Fruit fly (Drosophila melanogaster) whole organism, embryonic: Measurements from ENCODE around the gene Sfp93F.
A peak's percentile ranks its signal among the peaks of the same experiment; 100 is the strongest.

Experiments used
- ATbp ChIP-seq: fragments of 200-800 bp; sonication (Bioruptor generic); optimal IDR thresholded peaks from 2 replicates; lab custom pipeline; 2017; ENCODE audit warnings: missing biosample characterization, mild to moderate bottlenecking, missing genetic modification characterization, missing genetic modification reagents
- Atf-2 ChIP-seq: fragments of 200-800 bp; sonication (Bioruptor generic); optimal IDR thresholded peaks from 2 replicates; lab custom pipeline; 2016; ENCODE audit warnings: missing biosample characterization, missing genetic modification characterization
- Atf6 ChIP-seq: fragments of 200-800 bp; sonication (Bioruptor generic); IDR thresholded peaks from 2 replicates; pipeline ENCODE4 v1.3.6; 2022; ENCODE audit warnings: missing biosample characterization, missing genetic modification characterization
- B-H1 ChIP-seq: fragments of 200-800 bp; sonication (Bioruptor generic); IDR thresholded peaks from 3 replicates; pipeline ENCODE4 v1.3.6; 2022; ENCODE audit warnings: missing biosample characterization, missing genetic modification characterization
- Bteb2 ChIP-seq: fragments of 200-800 bp; sonication (Bioruptor generic); optimal IDR thresholded peaks from 2 replicates; lab custom pipeline; 2016; ENCODE audit warnings: missing biosample characterization, missing genetic modification characterization
- CG10654 ChIP-seq: fragments of 200-800 bp; sonication (Bioruptor generic); optimal IDR thresholded peaks from 2 replicates; lab custom pipeline; 2016; ENCODE audit warnings: missing biosample characterization, missing genetic modification characterization
- CG11093 ChIP-seq: fragments of 200-800 bp; sonication (Bioruptor generic); IDR thresholded peaks from 3 replicates; pipeline ENCODE4 v1.3.6; 2022; ENCODE audit warnings: missing biosample characterization, missing genetic modification characterization
- CG11398 ChIP-seq: fragments of 200-800 bp; sonication (Bioruptor generic); optimal IDR thresholded peaks from 2 replicates; lab custom pipeline; 2016; ENCODE audit warnings: missing biosample characterization, missing genetic modification characterization
- CG15011 ChIP-seq: fragments of 200-800 bp; sonication (Bioruptor generic); optimal IDR thresholded peaks from 3 replicates; lab custom pipeline; 2018; ENCODE audit warnings: missing biosample characterization, mild to moderate bottlenecking, missing genetic modification characterization
- CG15479 ChIP-seq: fragments of 200-800 bp; sonication (Bioruptor generic); optimal IDR thresholded peaks from 3 replicates; lab custom pipeline; 2019; ENCODE audit warnings: missing biosample characterization, mild to moderate bottlenecking, missing genetic modification characterization, moderate library complexity
- CG15696 ChIP-seq: fragments of 200-800 bp; sonication (Bioruptor generic); optimal IDR thresholded peaks from 2 replicates; lab custom pipeline; 2019; ENCODE audit warnings: missing biosample characterization, mild to moderate bottlenecking, missing genetic modification characterization, moderate library complexity
- CG1602 ChIP-seq: fragments of 200-800 bp; sonication (Bioruptor generic); optimal IDR thresholded peaks from 3 replicates; lab custom pipeline; 2016; ENCODE audit warnings: missing biosample characterization, missing genetic modification characterization
- CG1647 ChIP-seq: fragments of 200-800 bp; sonication (Bioruptor generic); optimal IDR thresholded peaks from 3 replicates; lab custom pipeline; 2016; ENCODE audit warnings: missing biosample characterization, missing genetic modification characterization
- CG18599 ChIP-seq: fragments of 200-800 bp; sonication (Bioruptor generic); optimal IDR thresholded peaks from 3 replicates; lab custom pipeline; 2017; ENCODE audit warnings: missing biosample characterization, missing genetic modification characterization, mild to moderate bottlenecking, moderate library complexity, missing genetic modification reagents
- CG34224 ChIP-seq: fragments of 200-800 bp; sonication (Bioruptor generic); IDR thresholded peaks from 3 replicates; pipeline ENCODE4 v1.3.6; 2022; ENCODE audit warnings: missing biosample characterization, missing genetic modification characterization; ENCODE audit not compliant: partially characterized antibody
- CG34376 ChIP-seq: fragments of 200-800 bp; sonication (Bioruptor generic); optimal IDR thresholded peaks from 2 replicates; lab custom pipeline; 2018; ENCODE audit warnings: missing biosample characterization, mild to moderate bottlenecking, missing genetic modification characterization
- CG34422 ChIP-seq: fragments of 200-800 bp; sonication (Bioruptor generic); IDR thresholded peaks from 3 replicates; pipeline ENCODE4 v1.3.6; 2022; ENCODE audit warnings: missing biosample characterization, missing genetic modification characterization
- CG4360 ChIP-seq: fragments of 200-800 bp; sonication (Bioruptor generic); IDR thresholded peaks from 2 replicates; pipeline ENCODE4 v1.3.6; 2022; ENCODE audit warnings: missing biosample characterization, missing genetic modification characterization
- CG6175 ChIP-seq: fragments of 200-800 bp; sonication (Bioruptor generic); IDR thresholded peaks from 3 replicates; pipeline ENCODE4 v1.3.6; 2022; ENCODE audit warnings: missing biosample characterization, missing genetic modification characterization
- CG7372 ChIP-seq: fragments of 200-800 bp; sonication (Bioruptor generic); IDR thresholded peaks from 2 replicates; pipeline ENCODE4 v1.3.6; 2022; ENCODE audit warnings: missing biosample characterization, missing genetic modification characterization
- CG7963 ChIP-seq: fragments of 200-800 bp; sonication (Bioruptor generic); IDR thresholded peaks from 3 replicates; pipeline ENCODE4 v1.3.6; 2022; ENCODE audit warnings: missing biosample characterization, missing genetic modification characterization; ENCODE audit not compliant: partially characterized antibody
- CG8359 ChIP-seq: fragments of 200-800 bp; sonication (Bioruptor generic); optimal IDR thresholded peaks from 2 replicates; lab custom pipeline; 2017; ENCODE audit warnings: missing biosample characterization, mild to moderate bottlenecking, missing genetic modification characterization, borderline replicate concordance
- CG9727 ChIP-seq: fragments of 200-800 bp; sonication (Bioruptor generic); optimal IDR thresholded peaks from 3 replicates; lab custom pipeline; 2017; ENCODE audit warnings: missing biosample characterization, mild to moderate bottlenecking, missing genetic modification characterization
- CkIIα-i1 ChIP-seq: fragments of 200-800 bp; sonication (Bioruptor generic); IDR thresholded peaks from 2 replicates; pipeline ENCODE4 v1.3.6; 2022; ENCODE audit warnings: missing biosample characterization, missing genetic modification characterization
- GATAe ChIP-seq: fragments of 200-800 bp; sonication (Bioruptor generic); conservative IDR thresholded peaks from 2 replicates; pipeline ENCODE4 v1.3.6; 2022; ENCODE audit warnings: missing biosample characterization, missing genetic modification characterization
- H2.0 ChIP-seq: fragments of 200-800 bp; sonication (Bioruptor generic); IDR thresholded peaks from 2 replicates; pipeline ENCODE4 v1.3.6; 2022; ENCODE audit warnings: missing biosample characterization, missing genetic modification characterization
- Hand ChIP-seq: fragments of 200-800 bp; sonication (Bioruptor generic); optimal IDR thresholded peaks from 2 replicates; lab custom pipeline; 2017; ENCODE audit warnings: mild to moderate bottlenecking, missing biosample characterization, missing genetic modification reagents, missing genetic modification characterization
- Max ChIP-seq: fragments of 200-800 bp; sonication (Bioruptor generic); optimal IDR thresholded peaks from 2 replicates; lab custom pipeline; 2016; ENCODE audit warnings: missing biosample characterization, mild to moderate bottlenecking, missing genetic modification characterization
- Pdp1 ChIP-seq, 2 experiments: fragments of 200-800 bp; sonication (Bioruptor generic); optimal IDR thresholded peaks; 3 replicates each; lab custom pipeline; 2016; ENCODE audit warnings: missing biosample characterization in 2 of 2, missing genetic modification characterization in 2 of 2, mild to moderate bottlenecking in 1 of 2, moderate library complexity in 1 of 2
- Poxn ChIP-seq: fragments of 200-800 bp; sonication (Bioruptor generic); IDR thresholded peaks from 2 replicates; pipeline ENCODE4 v1.3.6; 2022; ENCODE audit warnings: missing biosample characterization, missing genetic modification characterization
- ac ChIP-seq: fragments of 200-800 bp; sonication (Bioruptor generic); optimal IDR thresholded peaks from 3 replicates; lab custom pipeline; 2017; ENCODE audit warnings: missing biosample characterization, mild to moderate bottlenecking, missing genetic modification characterization
- ase ChIP-seq: fragments of 200-800 bp; sonication (Bioruptor generic); IDR thresholded peaks from 3 replicates; pipeline ENCODE4 v1.3.6; 2022; ENCODE audit warnings: missing biosample characterization, missing genetic modification characterization
- ato ChIP-seq: fragments of 200-800 bp; sonication (Bioruptor generic); IDR thresholded peaks from 2 replicates; pipeline ENCODE4 v1.3.6; 2022; ENCODE audit warnings: missing biosample characterization, missing genetic modification characterization; ENCODE audit not compliant: partially characterized antibody
- chm ChIP-seq: fragments of 200-800 bp; sonication (Bioruptor generic); IDR thresholded peaks from 2 replicates; pipeline ENCODE4 v1.3.6; 2022; ENCODE audit warnings: missing biosample characterization, missing genetic modification characterization
- croc ChIP-seq: fragments of 200-800 bp; sonication (Bioruptor generic); conservative IDR thresholded peaks from 3 replicates; pipeline ENCODE4 v1.3.6; 2022; ENCODE audit warnings: missing biosample characterization, missing genetic modification characterization
- dan ChIP-seq: fragments of 200-800 bp; sonication (Bioruptor generic); IDR thresholded peaks from 2 replicates; pipeline ENCODE4 v1.3.6; 2022; ENCODE audit warnings: missing biosample characterization, missing genetic modification characterization
- exex ChIP-seq: fragments of 200-800 bp; sonication (Bioruptor generic); optimal IDR thresholded peaks from 4 replicates; lab custom pipeline; 2018; ENCODE audit warnings: missing biosample characterization, mild to moderate bottlenecking, missing genetic modification characterization, moderate library complexity
- fd3F ChIP-seq: fragments of 200-800 bp; sonication (Bioruptor generic); optimal IDR thresholded peaks from 2 replicates; lab custom pipeline; 2018; ENCODE audit warnings: missing biosample characterization, mild to moderate bottlenecking, missing genetic modification characterization, moderate library complexity
- fru ChIP-seq: fragments of >200 bp; optimal IDR thresholded peaks from 2 replicates; lab custom pipeline; 2017
- ham ChIP-seq: fragments of 200-800 bp; sonication (Bioruptor generic); IDR thresholded peaks from 2 replicates; pipeline ENCODE4 v1.3.6; 2022; ENCODE audit warnings: missing biosample characterization, missing genetic modification characterization
- inv ChIP-seq: fragments of 200-800 bp; sonication (Bioruptor generic); IDR thresholded peaks from 2 replicates; pipeline ENCODE4 v1.3.6; 2022; ENCODE audit warnings: missing biosample characterization, missing genetic modification characterization; ENCODE audit not compliant: partially characterized antibody
- knrl ChIP-seq: fragments of 200-800 bp; sonication (Bioruptor generic); IDR thresholded peaks from 3 replicates; pipeline ENCODE4 v1.3.6; 2022; ENCODE audit warnings: missing biosample characterization, missing genetic modification characterization; ENCODE audit not compliant: partially characterized antibody
- lola ChIP-seq, 3 experiments: fragments of >200 bp in 2 of 3; fragments of 200-800 bp in 1 of 3; sonication (Bioruptor generic) in 1 of 3; optimal IDR thresholded peaks; 2 replicates each; lab custom pipeline; 2017 to 2019; ENCODE audit warnings: missing biosample characterization in 3 of 3, missing genetic modification characterization in 3 of 3, mild to moderate bottlenecking in 1 of 3, moderate library complexity in 1 of 3
- pan ChIP-seq, 4 experiments: fragments of >200 bp in 3 of 4; fragments of 200-800 bp in 1 of 4; sonication (Bioruptor generic) in 1 of 4; optimal IDR thresholded peaks in 3 of 4; IDR thresholded peaks in 1 of 4; 2 replicates each; pipeline versions ENCODE4 v1.3.6 to Lab custom; 2017 to 2022; ENCODE audit warnings: missing biosample characterization in 2 of 4, missing genetic modification characterization in 2 of 4, mixed read lengths in 1 of 4
- prd ChIP-seq, 3 experiments: fragments of >200 bp in 2 of 3; fragments of 200-800 bp in 1 of 3; sonication (Bioruptor generic) in 1 of 3; optimal IDR thresholded peaks in 2 of 3; IDR thresholded peaks in 1 of 3; 2 replicates in 2 of 3; 3 replicates in 1 of 3; pipeline versions ENCODE4 v1.3.6 to Lab custom; 2017 to 2022; ENCODE audit warnings: missing biosample characterization in 1 of 3, missing genetic modification characterization in 1 of 3
- pros ChIP-seq: fragments of 200-800 bp; sonication (Bioruptor generic); optimal IDR thresholded peaks from 3 replicates; lab custom pipeline; 2019; ENCODE audit warnings: missing biosample characterization, mild to moderate bottlenecking, missing genetic modification characterization, moderate library complexity
- sug ChIP-seq: fragments of 200-800 bp; optimal IDR thresholded peaks from 2 replicates; lab custom pipeline; 2019; ENCODE audit warnings: missing biosample characterization, mild to moderate bottlenecking, missing genetic modification characterization, moderate library complexity
- tna ChIP-seq: fragments of 200-800 bp; sonication (Bioruptor generic); IDR thresholded peaks from 2 replicates; pipeline ENCODE4 v1.3.6; 2022; ENCODE audit warnings: missing biosample characterization, missing genetic modification characterization; ENCODE audit not compliant: partially characterized antibody
- twi ChIP-seq: fragments of 200-800 bp; optimal IDR thresholded peaks from 2 replicates; lab custom pipeline; 2019; ENCODE audit warnings: missing biosample characterization, mild to moderate bottlenecking, missing genetic modification characterization, moderate library complexity

The Sfp93F gene

dm6 chr3R:21739750-21740319 lies 3.7 kb upstream of the Sfp93F start, which contains the start of gene CG5849 (continued):
- TF ChIP-seq ac (no peak), CG18599 (no peak), CG34224 (GFP tag; lab: Robert Waterston, UW) (0 out of 3 replicates have a peak, but pooled peaks have one; percentile 12), B-H1 (no peak), croc (GFP tag; lab: Robert Waterston, UW) (no peak), CG8359 (GFP tag; lab: Kevin White, UChicago) (no peak), Pdp1 (GFP tag; optimal IDR thresholded peaks at IDR 0.05; lab: Kevin White, UChicago) (peak in 1 of 2 experiments; percentile 68), CG15011 (GFP tag; lab: Kevin White, UChicago) (no peak), tna (GFP tag; lab: Robert Waterston, UW) (no peak), fru (no peak), CG11398 (GFP tag; lab: Kevin White, UChicago) (no peak), CG7372 (GFP tag; lab: Robert Waterston, UW) (no peak), knrl (GFP tag; lab: Robert Waterston, UW) (no peak), CG7963 (no peak), Atf6 (GFP tag; lab: Robert Waterston, UW) (no peak), CG11093 (GFP tag; lab: Robert Waterston, UW) (no peak), CG1647 (no peak), ATbp (GFP tag; lab: Kevin White, UChicago) (no peak), H2.0 (GFP tag; lab: Robert Waterston, UW) (no peak), GATAe (GFP tag; lab: Robert Waterston, UW) (peak; percentile 68), pros (peak; percentile 29), CG6175 (GFP tag; lab: Robert Waterston, UW) (no peak), CG15479 (GFP tag; lab: Kevin White, UChicago) (no peak), exex (peak; percentile 26), Hand (GFP tag; lab: Kevin White, UChicago) (no peak), CG4360 (no peak), Max (GFP tag; lab: Kevin White, UChicago) (no peak), sug (peak; percentile 29), ato (0 out of 2 replicates have a peak, but pooled peaks have one; percentile 26), ase (GFP tag; lab: Robert Waterston, UW) (no peak), Atf-2 (GFP tag; lab: Kevin White, UChicago) (no peak), CG9727 (no peak), twi (tag; lab: Kevin White, UChicago) (no peak), fd3F (no peak), CG34422 (no peak), prd (optimal IDR thresholded peaks at IDR 0.05; lab: Kevin White, UChicago) (no peak), prd (GFP tag; IDR thresholded peaks at IDR 0.05; lab: Robert Waterston, UW) (no peak), lola (GFP tag; optimal IDR thresholded peaks at IDR 0.05; lab: Kevin White, UChicago) (no peak), inv (GFP tag; lab: Robert Waterston, UW) (no peak), CkIIα-i1 (no peak), CG1602 (GFP tag; lab: Kevin White, UChicago) (no peak), CG15696 (tag; lab: Kevin White, UChicago) (no peak), CG10654 (GFP tag; lab: Kevin White, UChicago) (no peak), CG34376 (GFP tag; lab: Kevin White, UChicago) (peak; percentile 45), Poxn (no peak), ham (GFP tag; lab: Robert Waterston, UW) (no peak), pan (optimal IDR thresholded peaks at IDR 0.05; lab: Kevin White, UChicago) (no peak), pan (GFP tag; optimal IDR thresholded peaks at IDR 0.05 in 1 of 2, IDR thresholded peaks at IDR 0.05 in 1 of 2) (no peak), dan (no peak), Bteb2 (GFP tag; lab: Kevin White, UChicago) (no peak), chm (GFP tag; lab: Robert Waterston, UW) (no peak)
